Fruit fly (Drosophila melanogaster): ENCODE measurements around the gene CtsB.

CtsB gene

dm6 chrX:13781739-13782502 lies at the start of gene CtsB, which contains the start of gene amrt (continued):
- TF ChIP-seq CG34224 (GFP tag; IDR thresholded peaks at IDR 0.05; ENCODE audit: partially characterized antibody) (peak; percentile 67; the same call in 2 of the 3 replicates), run (tag; optimal IDR thresholded peaks at IDR 0.05) (no peak), Nf-YB (GFP tag; optimal IDR thresholded peaks at IDR 0.05) (no peak), grau (tag; optimal IDR thresholded peaks at IDR 0.05) (peak; percentile 50), gsb (GFP tag; IDR thresholded peaks at IDR 0.05) (no peak), Sox102F (GFP tag; optimal IDR thresholded peaks at IDR 0.05) (no peak), lola (GFP tag; optimal IDR thresholded peaks at IDR 0.05) (peak in 1 of 3 experiments; percentile 42), CG14050 (GFP tag; IDR thresholded peaks at IDR 0.05) (no peak), nerfin-1 (tag; optimal IDR thresholded peaks at IDR 0.05) (peak; percentile 4), ham (GFP tag; IDR thresholded peaks at IDR 0.05) (no peak), fd102C (GFP tag; optimal IDR thresholded peaks at IDR 0.05) (no peak), Six4 (GFP tag; optimal IDR thresholded peaks at IDR 0.05) (no peak), Side (GFP tag; optimal IDR thresholded peaks at IDR 0.05) (peak; percentile 51), CG15269 (tag; optimal IDR thresholded peaks at IDR 0.05) (no peak), corto (GFP tag; optimal IDR thresholded peaks at IDR 0.05) (no peak), Ets97D (GFP tag; optimal IDR thresholded peaks at IDR 0.05) (peak; percentile 56), CG30431 (GFP tag; optimal IDR thresholded peaks at IDR 0.05) (no peak), pb (GFP tag; optimal IDR thresholded peaks at IDR 0.05) (no peak), Bteb2 (GFP tag; optimal IDR thresholded peaks at IDR 0.05) (peak; percentile 6), CG4820 (GFP tag; optimal IDR thresholded peaks at IDR 0.05) (peak; percentile 2), ci (GFP tag; IDR thresholded peaks at IDR 0.05) (no peak), CG17912 (GFP tag; optimal IDR thresholded peaks at IDR 0.05) (no peak), dysf (GFP tag; IDR thresholded peaks at IDR 0.05) (peak; percentile 62; the same call in 2 of the 3 replicates), Pdp1 (GFP tag; optimal IDR thresholded peaks at IDR 0.05) (peak; percentile 57 to 61), unc-4 (GFP tag; IDR thresholded peaks at IDR 0.05; ENCODE audit: partially characterized antibody) (peak; percentile 80; the same call in 1 of the 2 replicates), ATbp (GFP tag; optimal IDR thresholded peaks at IDR 0.05) (no peak), ewg (GFP tag; optimal IDR thresholded peaks at IDR 0.05) (no peak), CG2116 (GFP tag; optimal IDR thresholded peaks at IDR 0.05) (peak; percentile 49), crc (GFP tag; optimal IDR thresholded peaks at IDR 0.05) (no peak), Oli (tag; optimal IDR thresholded peaks at IDR 0.05) (peak; percentile 12), CG7963 (GFP tag; IDR thresholded peaks at IDR 0.05; ENCODE audit: partially characterized antibody) (peak; percentile 55; the same call in 1 of the 3 replicates), chinmo (GFP tag; IDR thresholded peaks at IDR 0.05; ENCODE audit: partially characterized antibody) (peak; percentile 72; the same call in 2 of the 4 replicates), Deaf1 (tag; optimal IDR thresholded peaks at IDR 0.05) (no peak), CG9727 (GFP tag; optimal IDR thresholded peaks at IDR 0.05) (peak; percentile 47), row (GFP tag; IDR thresholded peaks at IDR 0.05) (peak; percentile 94), klu (GFP tag; IDR thresholded peaks at IDR 0.05) (no peak), CG7745 (tag; optimal IDR thresholded peaks at IDR 0.05) (no peak), CG8765 (GFP tag; IDR thresholded peaks at IDR 0.05) (no peak), otp (GFP tag; IDR thresholded peaks at IDR 0.05) (no peak), pfk (GFP tag; optimal IDR thresholded peaks at IDR 0.05) (no peak), E2f1 (GFP tag; IDR thresholded peaks at IDR 0.05) (no peak), Ptx1 (GFP tag; IDR thresholded peaks at IDR 0.05) (0 out of 2 replicates have a peak, but pooled peaks have one; percentile 51), NK7.1 (GFP tag; optimal IDR thresholded peaks at IDR 0.05) (no peak), CG34422 (GFP tag; IDR thresholded peaks at IDR 0.05) (0 out of 3 replicates have a peak, but pooled peaks have one; percentile 18), CG10209 (GFP tag; optimal IDR thresholded peaks at IDR 0.05) (peak; percentile 48), seq (GFP tag; IDR thresholded peaks at IDR 0.05) (no peak), CG6765 (GFP tag; optimal IDR thresholded peaks at IDR 0.05) (no peak), gcm2 (GFP tag; optimal IDR thresholded peaks at IDR 0.05) (no peak)
